Worm (Caenorhabditis elegans) whole organism, young adult: Measurements from ENCODE around the gene psd-1.

Source experiments
- aptf-3 ChIP-seq: fragments of 200-800 bp; sonication (Bioruptor generic); IDR thresholded peaks from 2 replicates; pipeline ENCODE4 v1.3.6; 2022; ENCODE audit warnings: missing genetic modification characterization, missing compliant biosample characterization
- attf-3 ChIP-seq: fragments of 200-800 bp; sonication (Bioruptor generic); conservative IDR thresholded peaks from 2 replicates; pipeline ENCODE4 v1.3.6; 2022; ENCODE audit warnings: missing genetic modification reagents, missing genetic modification characterization, missing compliant biosample characterization
- attf-5 ChIP-seq: fragments of 200-800 bp; sonication (Bioruptor generic); optimal IDR thresholded peaks from 2 replicates; lab custom pipeline; 2018; ENCODE audit warnings: mild to moderate bottlenecking, missing genetic modification characterization, missing compliant biosample characterization
- cebp-2 ChIP-seq: fragments of 200-800 bp; sonication (Bioruptor generic); IDR thresholded peaks from 2 replicates; pipeline ENCODE4 v1.3.6; 2022; ENCODE audit warnings: missing genetic modification characterization, missing compliant biosample characterization
- egrh-3 ChIP-seq: fragments of 200-800 bp; sonication (Bioruptor generic); IDR thresholded peaks from 2 replicates; pipeline ENCODE4 v1.3.6; 2022; ENCODE audit warnings: missing genetic modification reagents, missing genetic modification characterization, missing compliant biosample characterization
- unc-62 ChIP-seq: fragments of 150-350 bp; optimal IDR thresholded peaks from 2 replicates; lab custom pipeline; 2014; ENCODE audit warnings: missing biosample characterization, missing genetic modification reagents, missing genetic modification characterization
- zim-3 ChIP-seq: sonication (generic microtip); optimal IDR thresholded peaks from 2 replicates; lab custom pipeline; 2017; ENCODE audit warnings: mild to moderate bottlenecking, missing genetic modification characterization, moderate library complexity, missing compliant biosample characterization
- ztf-18 ChIP-seq: sonication (generic microtip); optimal IDR thresholded peaks from 2 replicates; lab custom pipeline; 2016; ENCODE audit warnings: missing genotype, mild to moderate bottlenecking, missing genetic modification characterization, missing compliant biosample characterization

DNA sequence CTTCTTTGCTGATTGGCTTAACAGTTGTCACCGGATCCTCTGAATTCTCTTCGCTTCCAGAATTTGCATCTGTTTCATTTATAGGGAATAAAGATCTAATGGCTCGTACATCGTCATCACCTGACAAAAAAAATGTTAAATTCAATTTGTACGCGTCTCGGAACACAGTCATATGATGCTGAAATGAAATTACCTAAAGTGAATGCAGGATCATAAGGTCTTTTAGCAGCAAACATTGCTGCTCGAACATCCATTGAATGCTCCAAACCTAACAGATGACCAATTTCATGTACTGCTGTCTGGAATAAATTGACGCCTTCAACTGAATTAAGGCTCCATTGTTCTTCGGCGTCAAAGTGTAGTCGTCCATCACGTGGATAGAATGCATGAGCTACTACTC, 28.8 kb downstream of the psd-1 start:
- TF ChIP-seq zim-3 (no peak), attf-5 (GFP tag; lab: Kevin White, UChicago) (no peak), egrh-3 (GFP tag; lab: Robert Waterston, UW) (no peak), attf-3 (GFP tag; lab: Robert Waterston, UW) (no peak), unc-62 (GFP tag; lab: Kevin White, UChicago) (no peak), cebp-2 (GFP tag; lab: Robert Waterston, UW) (no peak), ztf-18 (tag; lab: Kevin White, UChicago) (no peak), aptf-3 (no peak)
